Worm (Caenorhabditis elegans) whole organism, L4 larva: ENCODE measurements around the gene F31F6.3.

Experiments used
- F10B5.3 ChIP-seq: sonication (generic microtip); optimal IDR thresholded peaks from 2 replicates; lab custom pipeline; 2016; ENCODE audit warnings: mild to moderate bottlenecking, missing genetic modification characterization, missing compliant biosample characterization
- F37D6.2 ChIP-seq: sonication (generic microtip); optimal IDR thresholded peaks from 2 replicates; lab custom pipeline; 2016; ENCODE audit warnings: mild to moderate bottlenecking, missing genetic modification characterization, missing compliant biosample characterization
- F44E2.7 ChIP-seq: fragments of 200-800 bp; sonication (Bioruptor generic); IDR thresholded peaks from 2 replicates; pipeline ENCODE4 v2.1.2; 2022; ENCODE audit warnings: missing genetic modification characterization, missing compliant biosample characterization
- F49E8.2 ChIP-seq: sonication (generic microtip); optimal IDR thresholded peaks from 2 replicates; lab custom pipeline; 2016; ENCODE audit warnings: missing compliant biosample characterization, mild to moderate bottlenecking, missing genetic modification characterization, borderline replicate concordance
- R02D3.7 ChIP-seq: fragments of 150-350 bp; sonication (generic microtip); optimal IDR thresholded peaks from 3 replicates; lab custom pipeline; 2014; ENCODE audit warnings: missing biosample characterization, missing genetic modification characterization
- T20F7.1 ChIP-seq: fragments of 200-800 bp; sonication (Bioruptor generic); optimal IDR thresholded peaks from 2 replicates; lab custom pipeline; 2018; ENCODE audit warnings: mild to moderate bottlenecking, missing genetic modification characterization, missing compliant biosample characterization
- T26A8.4 ChIP-seq: fragments of 200-800 bp; sonication (Bioruptor generic); IDR thresholded peaks from 2 replicates; pipeline ENCODE4 v1.3.6; 2022; ENCODE audit warnings: missing genetic modification characterization, missing compliant biosample characterization
- Y105C5A.15 ChIP-seq: fragments of 200-800 bp; sonication (Bioruptor generic); IDR thresholded peaks from 2 replicates; pipeline ENCODE4 v1.3.6; 2022; ENCODE audit warnings: missing genetic modification characterization, missing compliant biosample characterization
- Y48G9A.11 ChIP-seq: fragments of 200-800 bp; sonication (Bioruptor generic); IDR thresholded peaks from 2 replicates; pipeline ENCODE4 v1.3.6; 2022; ENCODE audit warnings: missing genetic modification reagents, missing genetic modification characterization, missing compliant biosample characterization
- Y5F2A.4 ChIP-seq: fragments of 200-800 bp; sonication (Bioruptor generic); optimal IDR thresholded peaks from 2 replicates; lab custom pipeline; 2018; ENCODE audit warnings: mild to moderate bottlenecking, missing genetic modification characterization, missing compliant biosample characterization
- ZK546.5 ChIP-seq, 2 experiments: sonication (generic microtip); optimal IDR thresholded peaks; 2 replicates each; lab custom pipeline; 2017; ENCODE audit warnings: missing biosample characterization in 2 of 2, missing genetic modification characterization in 2 of 2
- aha-1 ChIP-seq: fragments of 150-350 bp; peaks from one replicate; lab custom pipeline; 2014; ENCODE audit warnings: missing biosample characterization, missing genetic modification characterization
- arid-1 ChIP-seq: fragments of 200-800 bp; sonication (Bioruptor generic); conservative IDR thresholded peaks from 2 replicates; pipeline ENCODE4 v1.3.6; 2022; ENCODE audit warnings: missing genetic modification reagents, missing genetic modification characterization, missing compliant biosample characterization
- ceh-20 ChIP-seq: fragments of 200-800 bp; sonication (Bioruptor generic); IDR thresholded peaks from 2 replicates; pipeline ENCODE4 v1.3.6; 2022; ENCODE audit warnings: missing genetic modification reagents, missing genetic modification characterization, missing compliant biosample characterization
- ceh-62 ChIP-seq: sonication (generic microtip); optimal IDR thresholded peaks from 2 replicates; lab custom pipeline; 2017; ENCODE audit warnings: missing biosample characterization, missing genetic modification characterization
- ces-1 ChIP-seq: fragments of 150-350 bp; sonication (generic microtip); optimal IDR thresholded peaks from 4 replicates; lab custom pipeline; 2014; ENCODE audit warnings: missing biosample characterization, missing genetic modification reagents, missing genetic modification characterization
- daf-19 ChIP-seq: fragments of 200-800 bp; sonication (Bioruptor generic); conservative IDR thresholded peaks from 2 replicates; pipeline ENCODE4 v1.3.6; 2022; ENCODE audit warnings: missing genetic modification characterization, missing compliant biosample characterization
- dmd-6 ChIP-seq: fragments of 200-800 bp; sonication (Bioruptor generic); IDR thresholded peaks from 2 replicates; pipeline ENCODE4 v1.3.6; 2022; ENCODE audit warnings: missing genetic modification reagents, missing genetic modification characterization, missing compliant biosample characterization
- dmd-9 ChIP-seq: fragments of 200-800 bp; sonication (Bioruptor generic); IDR thresholded peaks from 2 replicates; pipeline ENCODE4 v1.3.6; 2022; ENCODE audit warnings: missing genetic modification reagents, missing genetic modification characterization, missing compliant biosample characterization
- duxl-1 ChIP-seq: sonication (generic microtip); optimal IDR thresholded peaks from 2 replicates; lab custom pipeline; 2016; ENCODE audit warnings: mild to moderate bottlenecking, missing genetic modification characterization, moderate library complexity, missing compliant biosample characterization; ENCODE audit not compliant: poor library complexity
- egl-27 ChIP-seq: sonication (generic microtip); optimal IDR thresholded peaks from 3 replicates; lab custom pipeline; 2017; ENCODE audit warnings: missing biosample characterization, missing genetic modification reagents, missing genetic modification characterization
- egl-43 ChIP-seq: fragments of 200-800 bp; sonication (Bioruptor generic); IDR thresholded peaks from 2 replicates; pipeline ENCODE4 v1.3.6; 2022; ENCODE audit warnings: missing genetic modification reagents, missing genetic modification characterization, missing compliant biosample characterization
- fkh-10 ChIP-seq: fragments of 150-350 bp; optimal IDR thresholded peaks from 2 replicates; lab custom pipeline; 2014; ENCODE audit warnings: missing biosample characterization, missing genetic modification reagents, missing genetic modification characterization
- hif-1 ChIP-seq, 2 experiments: sonication (generic microtip); optimal IDR thresholded peaks; 2 replicates each; lab custom pipeline; 2016 to 2017; ENCODE audit warnings: missing compliant biosample characterization in 2 of 2, missing genetic modification characterization in 2 of 2, missing genetic modification reagents in 2 of 2, missing genotype in 2 of 2, mild to moderate bottlenecking in 1 of 2
- hlh-30 ChIP-seq: sonication (generic microtip); optimal IDR thresholded peaks from 2 replicates; lab custom pipeline; 2017; ENCODE audit warnings: antibody characterized with exemption, mild to moderate bottlenecking, missing genetic modification characterization, missing compliant biosample characterization; ENCODE audit not compliant: insufficient read depth
- jun-1 ChIP-seq: fragments of 150-350 bp; optimal IDR thresholded peaks from 2 replicates; lab custom pipeline; 2014; ENCODE audit warnings: missing biosample characterization, missing genetic modification reagents, missing genetic modification characterization
- lin-13 ChIP-seq: fragments of 150-350 bp; optimal IDR thresholded peaks from 2 replicates; lab custom pipeline; 2014; ENCODE audit warnings: missing biosample characterization, missing genetic modification reagents, missing genetic modification characterization
- lin-15B ChIP-seq: fragments of 150-350 bp; sonication (generic microtip); optimal IDR thresholded peaks from 3 replicates; lab custom pipeline; 2014; ENCODE audit warnings: missing biosample characterization, missing genetic modification characterization
- lin-29 ChIP-seq: fragments of 200-800 bp; sonication (Bioruptor generic); IDR thresholded peaks from 2 replicates; pipeline ENCODE4 v1.3.6; 2022; ENCODE audit warnings: missing genetic modification reagents, missing genetic modification characterization, missing compliant biosample characterization
- lin-38 ChIP-seq: fragments of 200-800 bp; sonication (Bioruptor generic); IDR thresholded peaks from 2 replicates; pipeline ENCODE4 v1.3.6; 2022; ENCODE audit warnings: missing genetic modification reagents, missing genetic modification characterization, missing compliant biosample characterization
- lsy-2 ChIP-seq, 2 experiments: fragments of 150-350 bp in 1 of 2; sonication (generic microtip) in 1 of 2; optimal IDR thresholded peaks; 2 replicates each; lab custom pipeline; 2014 to 2017; ENCODE audit warnings: missing biosample characterization in 2 of 2, missing genetic modification characterization in 2 of 2
- madf-9 ChIP-seq: fragments of 200-800 bp; sonication (Bioruptor generic); conservative IDR thresholded peaks from 2 replicates; pipeline ENCODE4 v1.3.6; 2022; ENCODE audit warnings: missing genetic modification reagents, missing genetic modification characterization, missing compliant biosample characterization
- mdt-29 ChIP-seq: fragments of 200-800 bp; sonication (Bioruptor generic); IDR thresholded peaks from 2 replicates; pipeline ENCODE4 v1.3.6; 2022; ENCODE audit warnings: missing genetic modification reagents, missing genetic modification characterization, missing compliant biosample characterization
- mep-1 ChIP-seq: fragments of 150-350 bp; sonication (generic microtip); optimal IDR thresholded peaks from 3 replicates; lab custom pipeline; 2014; ENCODE audit warnings: missing biosample characterization, missing genetic modification characterization
- mxl-2 ChIP-seq: fragments of 200-800 bp; sonication (Bioruptor generic); conservative IDR thresholded peaks from 2 replicates; pipeline ENCODE4 v1.3.6; 2022; ENCODE audit warnings: missing genetic modification reagents, missing genetic modification characterization, missing compliant biosample characterization
- nhr-10 ChIP-seq: fragments of 150-350 bp; optimal IDR thresholded peaks from 2 replicates; lab custom pipeline; 2014; ENCODE audit warnings: missing biosample characterization, missing genetic modification characterization
- nhr-102 ChIP-seq: sonication (generic microtip); optimal IDR thresholded peaks from 2 replicates; lab custom pipeline; 2016; ENCODE audit warnings: mild to moderate bottlenecking, missing genetic modification characterization, moderate library complexity, missing compliant biosample characterization
- nhr-11 ChIP-seq: fragments of 150-350 bp; optimal IDR thresholded peaks from 2 replicates; lab custom pipeline; 2014; ENCODE audit warnings: missing biosample characterization, missing genetic modification characterization
- nhr-111 ChIP-seq: fragments of 200-800 bp; sonication (Bioruptor generic); optimal IDR thresholded peaks from 2 replicates; lab custom pipeline; 2018; ENCODE audit warnings: mild to moderate bottlenecking, missing genetic modification characterization, missing compliant biosample characterization
- nhr-237 ChIP-seq: sonication (generic microtip); optimal IDR thresholded peaks from 2 replicates; lab custom pipeline; 2017; ENCODE audit warnings: missing biosample characterization, missing genetic modification characterization
- nhr-25 ChIP-seq: sonication (generic microtip); optimal IDR thresholded peaks from 2 replicates; lab custom pipeline; 2017; ENCODE audit warnings: missing genetic modification characterization, mild to moderate bottlenecking, missing compliant biosample characterization, antibody characterized with exemption, moderate library complexity, borderline replicate concordance; ENCODE audit not compliant: insufficient read depth
- nhr-28 ChIP-seq: fragments of 150-350 bp; optimal IDR thresholded peaks from 2 replicates; lab custom pipeline; 2014; ENCODE audit warnings: missing biosample characterization, missing genetic modification characterization
- nhr-42 ChIP-seq: fragments of 200-800 bp; sonication (Bioruptor generic); IDR thresholded peaks from 2 replicates; pipeline ENCODE4 v1.3.6; 2022; ENCODE audit warnings: missing genetic modification characterization, missing compliant biosample characterization
- nhr-6 ChIP-seq: fragments of 150-350 bp; optimal IDR thresholded peaks from 2 replicates; lab custom pipeline; 2014; ENCODE audit warnings: missing biosample characterization, missing genetic modification characterization
- nhr-77 ChIP-seq: fragments of 150-350 bp; optimal IDR thresholded peaks from 2 replicates; lab custom pipeline; 2014; ENCODE audit warnings: missing biosample characterization, missing genetic modification characterization
- php-3 ChIP-seq: fragments of 200-800 bp; sonication (Bioruptor generic); IDR thresholded peaks from 2 replicates; pipeline ENCODE4 v1.3.6; 2022; ENCODE audit warnings: missing genetic modification reagents, missing genetic modification characterization, missing compliant biosample characterization
- pqm-1 ChIP-seq: sonication (generic microtip); optimal IDR thresholded peaks from 2 replicates; lab custom pipeline; 2017; ENCODE audit warnings: missing biosample characterization, missing genetic modification characterization
- rbr-2 ChIP-seq: sonication (generic microtip); optimal IDR thresholded peaks from 2 replicates; lab custom pipeline; 2016; ENCODE audit warnings: missing genotype, missing genetic modification characterization, missing compliant biosample characterization
- snpc-4 ChIP-seq: fragments of 150-350 bp; optimal IDR thresholded peaks from 2 replicates; lab custom pipeline; 2014; ENCODE audit warnings: missing biosample characterization, missing genetic modification characterization
- unc-62 ChIP-seq, 3 experiments: fragments of 150-350 bp in 1 of 3; sonication (generic microtip); optimal IDR thresholded peaks in 2 of 3; peaks in 1 of 3; 1 replicate in 1 of 3; 2 replicates in 2 of 3; lab custom pipeline; 2014 to 2017; ENCODE audit warnings: missing biosample characterization in 3 of 3, missing genetic modification characterization in 3 of 3, missing genetic modification reagents in 3 of 3, missing genotype in 1 of 3
- zip-11 ChIP-seq: fragments of 200-800 bp; sonication (Bioruptor generic); IDR thresholded peaks from 2 replicates; pipeline ENCODE4 v1.3.6; 2022; ENCODE audit warnings: missing genetic modification characterization, missing compliant biosample characterization

The F31F6.3 gene

DNA sequence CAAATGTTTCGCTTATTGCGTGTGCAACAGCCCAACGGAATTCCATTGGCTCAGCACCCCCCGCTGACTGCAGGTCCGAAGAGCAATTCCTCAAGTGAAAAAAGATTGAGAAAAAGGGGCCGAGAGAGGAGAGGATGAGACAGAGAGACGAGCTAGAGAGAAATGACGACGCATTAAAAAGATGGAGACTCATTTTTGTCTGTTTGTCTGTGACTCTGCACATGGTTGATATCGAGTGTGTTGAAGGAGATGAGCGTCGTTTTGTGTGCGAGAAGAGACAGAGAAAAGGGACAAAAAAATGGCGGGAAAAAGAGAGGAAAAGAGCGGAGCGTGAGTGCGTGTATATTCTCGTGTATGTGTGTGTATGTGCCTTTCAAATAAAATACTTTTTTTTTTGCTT, 31.6 kb downstream of the F31F6.3 start (continued):
- TF ChIP-seq T26A8.4 (GFP tag; lab: Robert Waterston, UW) (no peak), hlh-30 (tag; lab: Kevin White, UChicago) (peak; percentile 95), nhr-6 (tag; lab: Kevin White, UChicago) (peak; percentile 75), dmd-6 (peak; percentile 85), ces-1 (peak; percentile 24), Y5F2A.4 (no peak), snpc-4 (tag; lab: Kevin White, UChicago) (no peak), unc-62 (GFP tag; optimal IDR thresholded peaks at IDR 0.05 in 1 of 2; lab: Kevin White, UChicago) (peak in 1 of 2 experiments; percentile 99), unc-62 (tag; optimal IDR thresholded peaks at IDR 0.05; lab: Kevin White, UChicago) (peak; percentile 38), nhr-42 (GFP tag; lab: Robert Waterston, UW) (0 out of 2 replicates have a peak, but pooled peaks have one; percentile 18), egl-43 (no peak; the same call in 1 of the 2 replicates), nhr-237 (tag; lab: Kevin White, UChicago) (no peak), ceh-20 (GFP tag; lab: Robert Waterston, UW) (peak; percentile 67; the same call in 1 of the 2 replicates), mxl-2 (GFP tag; lab: Robert Waterston, UW) (no peak), aha-1 (tag; lab: Kevin White, UChicago) (peak; percentile 99), rbr-2 (tag; lab: Kevin White, UChicago) (peak; percentile 91), lin-15B (tag; lab: Kevin White, UChicago) (no peak), madf-9 (no peak), Y105C5A.15 (GFP tag; lab: Robert Waterston, UW) (no peak), ZK546.5 (tag; optimal IDR thresholded peaks at IDR 0.05; lab: Kevin White, UChicago) (no peak), lin-29 (GFP tag; lab: Robert Waterston, UW) (no peak; the same call in 1 of the 2 replicates), lin-38 (GFP tag; lab: Robert Waterston, UW) (peak; percentile 49), daf-19 (GFP tag; lab: Robert Waterston, UW) (no peak), lsy-2 (tag; optimal IDR thresholded peaks at IDR 0.05; lab: Kevin White, UChicago) (peak; percentile 68 to 86), R02D3.7 (no peak), nhr-11 (tag; lab: Kevin White, UChicago) (peak; percentile 87), T20F7.1 (GFP tag; lab: Kevin White, UChicago) (peak; percentile 60), mep-1 (peak; percentile 94), ceh-62 (no peak), pqm-1 (peak; percentile 39), nhr-102 (no peak), nhr-77 (tag; lab: Kevin White, UChicago) (peak; percentile 85), jun-1 (tag; lab: Kevin White, UChicago) (peak; percentile 60), nhr-25 (peak; percentile 38), dmd-9 (no peak), mdt-29 (no peak), egl-27 (tag; lab: Kevin White, UChicago) (peak; percentile 63), F10B5.3 (peak; percentile 1), F37D6.2 (tag; lab: Kevin White, UChicago) (peak; percentile 84), zip-11 (no peak), nhr-28 (tag; lab: Kevin White, UChicago) (peak; percentile 90), fkh-10 (peak; percentile 94), arid-1 (GFP tag; lab: Robert Waterston, UW) (0 out of 2 replicates have a peak, but pooled peaks have one; percentile 7), nhr-111 (GFP tag; lab: Kevin White, UChicago) (no peak), duxl-1 (tag; lab: Kevin White, UChicago) (no peak), lin-13 (GFP tag; lab: Kevin White, UChicago) (peak; percentile 70), hif-1 (tag; optimal IDR thresholded peaks at IDR 0.05; lab: Kevin White, UChicago) (peak in 1 of 2 experiments; percentile 84), F49E8.2 (tag; lab: Kevin White, UChicago) (no peak), php-3 (GFP tag; lab: Robert Waterston, UW) (no peak), Y48G9A.11 (GFP tag; lab: Robert Waterston, UW) (no peak), nhr-10 (tag; lab: Kevin White, UChicago) (no peak), F44E2.7 (GFP tag; lab: Robert Waterston, UW) (no peak)
